Fruit fly (Drosophila melanogaster): ENCODE data around the gene CG9044.

Gene CG9044

DNA sequence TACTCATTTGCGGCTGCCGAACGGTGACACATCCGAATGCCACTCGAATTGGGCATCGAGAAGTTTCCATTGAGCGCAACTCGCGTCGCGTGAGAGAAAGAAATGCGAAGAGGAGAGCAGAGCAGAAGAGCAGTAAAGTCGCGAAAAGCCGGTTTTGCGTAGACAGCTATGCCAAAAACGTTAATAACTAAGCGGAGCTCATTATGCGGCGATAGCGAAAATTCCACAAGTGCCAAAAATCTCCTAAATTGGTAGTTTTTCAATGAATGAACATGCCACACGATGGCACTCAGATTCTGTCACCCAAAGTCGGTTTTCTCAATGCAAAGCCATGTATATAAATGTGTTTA lies 28.5 kb downstream of the CG9044 start:
- TF ChIP-seq ss (GFP tag; optimal IDR thresholded peaks at IDR 0.05) (no peak), Smox (GFP tag; optimal IDR thresholded peaks at IDR 0.05) (no peak), salr (GFP tag; optimal IDR thresholded peaks at IDR 0.05) (no peak), fd59A (GFP tag; optimal IDR thresholded peaks at IDR 0.05) (no peak), CG31627 (GFP tag; optimal IDR thresholded peaks at IDR 0.05) (no peak), net (GFP tag; optimal IDR thresholded peaks at IDR 0.05) (no peak), lz (GFP tag; optimal IDR thresholded peaks at IDR 0.05) (no peak), CG3919 (GFP tag; optimal IDR thresholded peaks at IDR 0.05) (no peak), CG7368 (GFP tag; optimal IDR thresholded peaks at IDR 0.05) (no peak), Hr39 (GFP tag; optimal IDR thresholded peaks at IDR 0.05) (no peak), Sox15 (GFP tag; optimal IDR thresholded peaks at IDR 0.05) (no peak), Eip78C (GFP tag) (no peak), CG8632 (GFP tag; optimal IDR thresholded peaks at IDR 0.05) (no peak), CG32006 (GFP tag; optimal IDR thresholded peaks at IDR 0.05) (no peak), cyc (GFP tag; optimal IDR thresholded peaks at IDR 0.05) (no peak), Met (GFP tag; optimal IDR thresholded peaks at IDR 0.05) (no peak), CG6808 (GFP tag; optimal IDR thresholded peaks at IDR 0.05) (no peak)

DNA sequence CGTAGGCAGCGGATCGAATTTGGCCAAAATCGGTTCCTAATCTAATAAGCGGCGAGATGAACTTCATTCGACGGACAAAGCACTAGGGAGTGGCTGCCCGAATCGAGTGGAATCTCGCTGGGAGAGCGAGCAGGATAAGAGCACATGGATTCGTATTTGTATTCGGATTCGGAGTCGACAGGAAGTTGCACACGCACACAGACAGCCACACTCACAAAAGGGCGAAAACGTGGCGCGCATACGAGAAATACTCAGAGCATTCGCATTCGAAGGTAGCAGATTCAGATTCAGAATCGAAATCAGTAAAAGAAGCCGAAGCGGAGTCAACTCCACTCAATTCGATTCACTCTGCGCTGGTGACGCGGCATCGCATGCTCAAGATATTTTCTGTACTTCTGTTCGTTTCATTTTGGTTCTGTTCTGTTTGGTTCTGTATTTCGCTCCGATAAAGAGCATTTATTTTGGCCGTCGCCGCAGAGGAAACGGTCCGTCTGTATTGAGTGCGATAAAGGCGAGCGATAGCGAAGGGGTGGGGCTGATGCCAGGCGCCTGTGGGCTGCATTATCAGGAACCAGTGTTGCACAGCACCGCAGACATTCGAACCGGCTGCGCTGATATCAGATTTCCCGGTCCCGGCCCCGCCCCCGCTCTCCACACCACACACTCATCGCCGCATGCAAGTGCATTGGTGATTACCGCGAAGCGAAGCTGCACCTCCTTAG lies 29.2 kb downstream of the CG9044 start:
- TF ChIP-seq acj6 (GFP tag; optimal IDR thresholded peaks at IDR 0.05) (no peak), svp (GFP tag) (peak; percentile 95), CG10631 (GFP tag; optimal IDR thresholded peaks at IDR 0.05) (no peak), ss (GFP tag; optimal IDR thresholded peaks at IDR 0.05) (peak in 1 of 2 experiments; percentile 55), CG8319 (GFP tag; optimal IDR thresholded peaks at IDR 0.05) (no peak), esn (GFP tag; optimal IDR thresholded peaks at IDR 0.05) (peak; percentile 18), CG31627 (GFP tag; optimal IDR thresholded peaks at IDR 0.05) (no peak), CG34406 (GFP tag; optimal IDR thresholded peaks at IDR 0.05) (no peak), CG11294 (GFP tag; IDR thresholded peaks at IDR 0.05) (no peak), Eip93F (GFP tag; optimal IDR thresholded peaks at IDR 0.05) (peak; percentile 64), Eip75B (GFP tag; optimal IDR thresholded peaks at IDR 0.05) (no peak), Eip78C (GFP tag) (peak; percentile 2), Hr39 (GFP tag; optimal IDR thresholded peaks at IDR 0.05) (no peak), CG6163 (GFP tag; IDR thresholded peaks at IDR 0.05) (no peak), cyc (GFP tag; optimal IDR thresholded peaks at IDR 0.05) (no peak), net (GFP tag; optimal IDR thresholded peaks at IDR 0.05) (peak; percentile 4), achi (GFP tag; optimal IDR thresholded peaks at IDR 0.05) (no peak), Lpt (GFP tag; optimal IDR thresholded peaks at IDR 0.05) (no peak), Hr38 (GFP tag; optimal IDR thresholded peaks at IDR 0.05) (no peak), eg (GFP tag; IDR thresholded peaks at IDR 0.05) (no peak), vri (GFP tag; optimal IDR thresholded peaks at IDR 0.05) (peak; percentile 27), CG8632 (GFP tag; optimal IDR thresholded peaks at IDR 0.05) (no peak), Sox102F (GFP tag; optimal IDR thresholded peaks at IDR 0.05) (peak; percentile 19), CG7368 (GFP tag; optimal IDR thresholded peaks at IDR 0.05) (peak; percentile 39), dac (GFP tag; optimal IDR thresholded peaks at IDR 0.05) (no peak), topi (GFP tag; optimal IDR thresholded peaks at IDR 0.05) (peak; percentile 21), Smox (GFP tag; optimal IDR thresholded peaks at IDR 0.05) (no peak), CG4318 (GFP tag; optimal IDR thresholded peaks at IDR 0.05) (no peak), Hr4 (GFP tag; optimal IDR thresholded peaks at IDR 0.05) (no peak), CG3032 (tag; optimal IDR thresholded peaks at IDR 0.05) (peak; percentile 13), dsx (GFP tag; optimal IDR thresholded peaks at IDR 0.05; ENCODE audit: poor library complexity, severe bottlenecking) (no peak), CG6808 (GFP tag; optimal IDR thresholded peaks at IDR 0.05) (peak; percentile 13), Ets21C (GFP tag; optimal IDR thresholded peaks at IDR 0.05) (no peak), pdm3 (GFP tag; optimal IDR thresholded peaks at IDR 0.05) (no peak), CG6276 (GFP tag; optimal IDR thresholded peaks at IDR 0.05) (no peak), CG9139 (GFP tag; optimal IDR thresholded peaks at IDR 0.05) (no peak), CG6854 (GFP tag; optimal IDR thresholded peaks at IDR 0.05) (peak; percentile 24), CG6792 (GFP tag; optimal IDR thresholded peaks at IDR 0.05) (no peak), CG15336 (GFP tag; IDR thresholded peaks at IDR 0.05) (no peak), CG1621 (tag; optimal IDR thresholded peaks at IDR 0.05) (peak; percentile 20), CG11762 (GFP tag; optimal IDR thresholded peaks at IDR 0.05; ENCODE audit: insufficient read depth) (no peak), Sox15 (GFP tag; optimal IDR thresholded peaks at IDR 0.05) (no peak), fd85E (GFP tag; optimal IDR thresholded peaks at IDR 0.05) (no peak)
